Worm (Caenorhabditis elegans) whole organism, late embryonic: ENCODE measurements around the gene R09E10.5.

ENCODE experiments used
- C08G9.2 ChIP-seq: sonication (generic microtip); optimal IDR thresholded peaks from 2 replicates; lab custom pipeline; 2016; ENCODE audit warnings: mild to moderate bottlenecking, missing genetic modification characterization, moderate library complexity, missing compliant biosample characterization
- C38D4.7 ChIP-seq: fragments of 200-800 bp; sonication (Bioruptor generic); optimal IDR thresholded peaks from 2 replicates; lab custom pipeline; 2018; ENCODE audit warnings: mild to moderate bottlenecking, missing genetic modification characterization, moderate library complexity, missing compliant biosample characterization
- F13H6.1 ChIP-seq: sonication (generic microtip); optimal IDR thresholded peaks from 2 replicates; lab custom pipeline; 2016; ENCODE audit warnings: missing genetic modification characterization, missing compliant biosample characterization
- K02D7.2 ChIP-seq: sonication (generic microtip); optimal IDR thresholded peaks from 2 replicates; lab custom pipeline; 2017; ENCODE audit warnings: mild to moderate bottlenecking, missing genetic modification characterization, missing compliant biosample characterization
- T23F11.4 ChIP-seq: fragments of 200-800 bp; sonication (Bioruptor generic); optimal IDR thresholded peaks from 2 replicates; lab custom pipeline; 2018; ENCODE audit warnings: mild to moderate bottlenecking, missing genetic modification characterization, missing compliant biosample characterization
- Y22D7AL.16 ChIP-seq: sonication (generic microtip); optimal IDR thresholded peaks from 2 replicates; lab custom pipeline; 2016; ENCODE audit warnings: missing genetic modification characterization, missing compliant biosample characterization
- ahr-1 ChIP-seq: sonication (generic microtip); optimal IDR thresholded peaks from 2 replicates; lab custom pipeline; 2016; ENCODE audit warnings: missing genetic modification characterization, missing compliant biosample characterization
- ama-1 ChIP-seq: fragments of 150-350 bp; optimal IDR thresholded peaks from 2 replicates; lab custom pipeline; 2014
- ceh-14 ChIP-seq: sonication (generic microtip); optimal IDR thresholded peaks from 2 replicates; lab custom pipeline; 2016; ENCODE audit warnings: missing genotype, missing genetic modification characterization, missing compliant biosample characterization
- ceh-18 ChIP-seq: sonication (generic microtip); optimal IDR thresholded peaks from 2 replicates; lab custom pipeline; 2016; ENCODE audit warnings: missing genetic modification characterization, missing compliant biosample characterization
- ceh-19 ChIP-seq: fragments of 200-800 bp; sonication (Bioruptor generic); optimal IDR thresholded peaks from 2 replicates; lab custom pipeline; 2018; ENCODE audit warnings: mild to moderate bottlenecking, missing genetic modification characterization, missing compliant biosample characterization
- ceh-2 ChIP-seq: sonication (generic microtip); optimal IDR thresholded peaks from 2 replicates; lab custom pipeline; 2016; ENCODE audit warnings: missing genotype, missing genetic modification characterization, missing compliant biosample characterization
- ceh-31 ChIP-seq: sonication (generic microtip); optimal IDR thresholded peaks from 2 replicates; lab custom pipeline; 2016; ENCODE audit warnings: missing genetic modification characterization, missing compliant biosample characterization
- ceh-34 ChIP-seq: sonication (generic microtip); optimal IDR thresholded peaks from 2 replicates; lab custom pipeline; 2016; ENCODE audit warnings: mild to moderate bottlenecking, missing genetic modification characterization, missing compliant biosample characterization
- dmd-4 ChIP-seq: sonication (generic microtip); optimal IDR thresholded peaks from 2 replicates; lab custom pipeline; 2016; ENCODE audit warnings: borderline replicate concordance, missing genetic modification characterization, missing compliant biosample characterization
- elt-4 ChIP-seq: sonication (generic microtip); optimal IDR thresholded peaks from 2 replicates; lab custom pipeline; 2016; ENCODE audit warnings: missing genetic modification characterization, missing compliant biosample characterization
- fax-1 ChIP-seq: sonication (generic microtip); optimal IDR thresholded peaks from 2 replicates; lab custom pipeline; 2016; ENCODE audit warnings: missing genotype, missing genetic modification characterization, missing compliant biosample characterization
- gmeb-2 ChIP-seq: sonication (generic microtip); optimal IDR thresholded peaks from 2 replicates; lab custom pipeline; 2016; ENCODE audit warnings: missing genetic modification characterization, inconsistent platforms, missing compliant biosample characterization
- hlh-13 ChIP-seq: fragments of 200-800 bp; sonication (Bioruptor generic); optimal IDR thresholded peaks from 2 replicates; lab custom pipeline; 2018; ENCODE audit warnings: mild to moderate bottlenecking, missing genetic modification characterization, missing compliant biosample characterization
- hlh-15 ChIP-seq: sonication (generic microtip); optimal IDR thresholded peaks from 2 replicates; lab custom pipeline; 2016; ENCODE audit warnings: missing genetic modification characterization, missing compliant biosample characterization
- hlh-6 ChIP-seq: sonication (generic microtip); optimal IDR thresholded peaks from 2 replicates; lab custom pipeline; 2016; ENCODE audit warnings: missing genotype, missing genetic modification characterization, missing compliant biosample characterization
- hlh-8 ChIP-seq: sonication (generic microtip); optimal IDR thresholded peaks from 2 replicates; lab custom pipeline; 2016; ENCODE audit warnings: missing genotype, missing genetic modification characterization, missing compliant biosample characterization
- lin-11 ChIP-seq: fragments of 200-800 bp; sonication (Bioruptor generic); optimal IDR thresholded peaks from 2 replicates; lab custom pipeline; 2018; ENCODE audit warnings: mild to moderate bottlenecking, missing genetic modification characterization, missing compliant biosample characterization
- madf-2 ChIP-seq: sonication (generic microtip); optimal IDR thresholded peaks from 2 replicates; lab custom pipeline; 2017; ENCODE audit warnings: missing genetic modification characterization, missing compliant biosample characterization
- mec-3 ChIP-seq: sonication (generic microtip); optimal IDR thresholded peaks from 2 replicates; lab custom pipeline; 2016; ENCODE audit warnings: borderline replicate concordance, missing genetic modification characterization, missing compliant biosample characterization
- nfya-1 ChIP-seq: sonication (generic microtip); optimal IDR thresholded peaks from 2 replicates; lab custom pipeline; 2017; ENCODE audit warnings: missing genetic modification characterization, mild to moderate bottlenecking, missing compliant biosample characterization, antibody characterized with exemption, moderate library complexity
- nhr-11 ChIP-seq: fragments of 150-350 bp; optimal IDR thresholded peaks from 2 replicates; lab custom pipeline; 2014; ENCODE audit warnings: missing biosample characterization, missing genetic modification characterization
- npax-4 ChIP-seq: sonication (generic microtip); optimal IDR thresholded peaks from 2 replicates; lab custom pipeline; 2016; ENCODE audit warnings: missing genetic modification characterization, missing compliant biosample characterization
- pha-2 ChIP-seq: sonication (generic microtip); optimal IDR thresholded peaks from 2 replicates; lab custom pipeline; 2017; ENCODE audit warnings: mild to moderate bottlenecking, missing genetic modification characterization, missing compliant biosample characterization
- pha-4 ChIP-seq: fragments of 150-350 bp; optimal IDR thresholded peaks from 2 replicates; lab custom pipeline; 2018; ENCODE audit warnings: missing biosample characterization, missing genetic modification reagents, missing genetic modification characterization
- pqm-1 ChIP-seq: sonication (generic microtip); optimal IDR thresholded peaks from 2 replicates; lab custom pipeline; 2016; ENCODE audit warnings: missing genetic modification characterization, missing compliant biosample characterization
- pros-1 ChIP-seq: fragments of 150-350 bp; optimal IDR thresholded peaks from 2 replicates; lab custom pipeline; 2014; ENCODE audit warnings: missing biosample characterization, missing genetic modification reagents, missing genetic modification characterization
- rnt-1 ChIP-seq: sonication (generic microtip); optimal IDR thresholded peaks from 2 replicates; lab custom pipeline; 2016; ENCODE audit warnings: missing genetic modification characterization, missing compliant biosample characterization
- sdc-2 ChIP-seq: sonication (generic microtip); optimal IDR thresholded peaks from 2 replicates; lab custom pipeline; 2016; ENCODE audit warnings: missing genotype, missing genetic modification characterization, missing compliant biosample characterization
- sox-4 ChIP-seq: sonication (generic microtip); optimal IDR thresholded peaks from 2 replicates; lab custom pipeline; 2017; ENCODE audit warnings: mild to moderate bottlenecking, missing genetic modification characterization, inconsistent platforms, missing compliant biosample characterization
- syd-9 ChIP-seq: sonication (generic microtip); optimal IDR thresholded peaks from 2 replicates; lab custom pipeline; 2016; ENCODE audit warnings: mild to moderate bottlenecking, missing genetic modification characterization, moderate library complexity, missing compliant biosample characterization
- tbx-2 ChIP-seq: sonication (generic microtip); optimal IDR thresholded peaks from 2 replicates; lab custom pipeline; 2016; ENCODE audit warnings: missing genetic modification characterization, missing compliant biosample characterization
- ttx-3 ChIP-seq: sonication (generic microtip); optimal IDR thresholded peaks from 2 replicates; lab custom pipeline; 2016; ENCODE audit warnings: missing genetic modification reagents, missing genetic modification characterization, missing compliant biosample characterization
- unc-42 ChIP-seq: sonication (generic microtip); optimal IDR thresholded peaks from 2 replicates; lab custom pipeline; 2016; ENCODE audit warnings: missing genotype, missing genetic modification characterization, missing compliant biosample characterization
- unc-55 ChIP-seq: sonication (generic microtip); optimal IDR thresholded peaks from 2 replicates; lab custom pipeline; 2017; ENCODE audit warnings: missing biosample characterization, missing genetic modification reagents, missing genetic modification characterization

Gene R09E10.5

DNA sequence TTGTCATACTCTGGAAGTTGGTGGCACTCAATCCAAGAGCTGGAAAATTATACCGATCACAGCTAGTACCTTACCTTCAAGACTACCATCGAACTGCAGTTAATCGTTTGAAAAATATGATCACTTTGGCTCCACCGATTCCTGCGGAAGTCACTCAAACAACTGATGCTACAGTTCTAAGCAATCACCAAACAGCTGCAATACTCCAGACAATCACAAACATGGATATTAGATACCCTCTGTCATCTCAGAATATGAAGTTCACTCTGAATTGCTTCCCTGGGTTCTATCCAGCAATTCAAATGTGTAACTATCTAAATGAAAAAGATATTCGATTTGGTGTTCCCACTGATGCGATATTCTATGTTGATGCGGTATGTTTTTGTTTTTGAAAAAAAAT lies 13.5 kb downstream of the R09E10.5 start:
- TF ChIP-seq ceh-14 (tag; lab: Kevin White, UChicago) (no peak), tbx-2 (tag; lab: Kevin White, UChicago) (no peak), ceh-2 (tag; lab: Kevin White, UChicago) (no peak), hlh-8 (no peak), unc-55 (GFP tag; lab: Kevin White, UChicago) (no peak)

DNA sequence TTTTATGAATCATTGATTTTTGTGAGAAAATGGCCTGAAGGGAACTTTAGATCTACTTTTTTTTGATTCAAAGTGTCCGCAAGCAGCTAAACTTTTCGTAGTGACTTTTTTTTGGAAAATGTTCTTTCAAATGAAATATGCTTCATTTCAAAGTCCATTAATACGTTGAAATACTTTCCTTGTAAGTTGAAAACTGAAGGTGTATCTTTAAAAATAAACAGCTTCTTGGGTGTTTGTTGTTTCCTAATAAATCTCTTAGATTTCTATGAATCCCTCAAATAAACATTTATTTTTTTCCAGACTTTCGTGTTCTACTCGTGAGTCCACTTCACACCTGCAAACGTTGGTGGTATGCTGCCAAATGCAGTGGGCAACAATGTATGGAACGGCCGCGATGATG lies 15.4 kb downstream of the R09E10.5 start, which contains the start of gene ebax-1:
ebax-1 (plus strand) TSS at position 301 of the 400 bp plus-strand sequence.
- TF ChIP-seq hlh-15 (tag; lab: Kevin White, UChicago) (no peak), Y22D7AL.16 (tag; lab: Kevin White, UChicago) (no peak), ama-1 (no peak), mec-3 (tag; lab: Kevin White, UChicago) (no peak), pha-2 (tag; lab: Kevin White, UChicago) (no peak), hlh-13 (GFP tag; lab: Kevin White, UChicago) (no peak), C08G9.2 (tag; lab: Kevin White, UChicago) (no peak), npax-4 (tag; lab: Kevin White, UChicago) (no peak), syd-9 (tag; lab: Kevin White, UChicago) (no peak), T23F11.4 (no peak), sdc-2 (tag; lab: Kevin White, UChicago) (no peak), C38D4.7 (no peak)

DNA sequence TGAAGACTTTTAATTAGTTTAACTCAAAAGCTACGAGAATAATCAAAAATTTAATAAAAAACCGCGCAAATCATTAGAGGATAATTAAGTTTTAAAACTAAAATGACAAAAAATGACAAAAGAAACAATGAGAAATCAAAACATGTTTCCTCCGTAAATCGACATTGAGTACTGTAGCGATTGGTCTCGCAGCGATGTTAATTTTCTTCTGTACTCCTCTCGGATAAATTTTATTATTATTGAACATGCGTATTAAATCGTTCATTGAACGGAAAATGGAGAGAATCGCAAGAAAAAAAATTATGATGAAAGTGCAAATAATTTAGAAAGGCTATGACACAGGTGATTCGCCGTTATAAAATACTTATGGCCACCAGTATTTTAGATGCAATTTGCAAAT lies 16.8 kb downstream of the R09E10.5 start:
- TF ChIP-seq rnt-1 (tag; lab: Kevin White, UChicago) (no peak), elt-4 (tag; lab: Kevin White, UChicago) (no peak), K02D7.2 (no peak)
- TF ChIP-seq, all 69 proteins: peak for 0

DNA sequence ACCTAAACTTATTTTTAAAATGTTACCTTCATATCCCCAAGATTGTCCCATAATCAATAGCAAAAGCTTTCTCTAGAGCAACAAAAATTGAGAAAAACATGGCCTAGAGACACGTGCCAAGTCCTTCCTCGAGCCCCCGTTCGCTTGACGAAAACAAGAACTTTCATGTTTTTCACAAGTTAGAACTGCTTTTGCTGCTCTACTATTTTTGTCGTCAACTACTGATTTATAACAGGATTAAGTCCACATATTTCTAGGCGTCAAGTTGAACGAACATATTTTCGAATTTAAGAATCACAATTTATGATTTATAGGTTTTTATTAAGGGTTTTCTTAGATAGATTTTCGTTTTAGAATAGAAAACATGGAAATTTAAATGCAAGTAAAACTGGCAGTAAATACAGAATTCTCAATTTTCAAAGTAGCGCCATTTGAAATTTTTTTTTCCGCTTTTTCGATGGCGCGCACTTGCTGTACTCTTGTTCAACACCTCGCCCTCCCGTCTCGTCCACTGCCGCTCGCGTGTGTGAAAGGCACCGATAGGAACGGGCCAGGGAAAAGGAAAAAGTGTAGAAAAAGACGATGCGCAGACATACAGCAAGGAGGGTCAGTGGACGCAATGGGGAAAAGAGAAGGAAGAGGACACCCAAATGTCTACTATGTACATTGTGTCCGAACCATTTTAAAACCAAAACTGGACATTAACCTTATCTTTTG lies 17.8 kb downstream of the R09E10.5 start, which contains the start of gene rad-51:
rad-51 (minus strand) TSS at position 51 of the 717 bp plus-strand sequence.
- TF ChIP-seq ama-1: no peak
- TF ChIP-seq nhr-11 (tag; lab: Kevin White, UChicago): no peak
- TF ChIP-seq lin-11 (tag; lab: Kevin White, UChicago): no peak
- no peak for TF ChIP-seq ceh-19 (GFP tag; lab: Kevin White, UChicago)
- peak; percentile 12 for TF ChIP-seq F13H6.1 (tag; lab: Kevin White, UChicago)
- TF ChIP-seq syd-9 (tag; lab: Kevin White, UChicago): no peak
- TF ChIP-seq fax-1 (tag; lab: Kevin White, UChicago): no peak
- TF ChIP-seq sox-4 (tag; lab: Kevin White, UChicago): no peak
- no peak for TF ChIP-seq mec-3 (tag; lab: Kevin White, UChicago)
- no peak for TF ChIP-seq madf-2 (tag; lab: Kevin White, UChicago)
- TF ChIP-seq elt-4 (tag; lab: Kevin White, UChicago): no peak
- peak; percentile 14 for TF ChIP-seq rnt-1 (tag; lab: Kevin White, UChicago)
- TF ChIP-seq ttx-3 (tag; lab: Kevin White, UChicago): no peak
- no peak for TF ChIP-seq pqm-1 (tag; lab: Kevin White, UChicago)
- no peak for TF ChIP-seq gmeb-2
- TF ChIP-seq tbx-2 (tag; lab: Kevin White, UChicago): peak; percentile 65
- no peak for TF ChIP-seq pha-4
- TF ChIP-seq ceh-31 (tag; lab: Kevin White, UChicago): peak; percentile 54
- no peak for TF ChIP-seq dmd-4
- no peak for TF ChIP-seq K02D7.2
- peak; percentile 84 for TF ChIP-seq nfya-1 (tag; lab: Kevin White, UChicago)
- no peak for TF ChIP-seq ahr-1 (tag; lab: Kevin White, UChicago)
- TF ChIP-seq ceh-34 (tag; lab: Kevin White, UChicago): peak; percentile 12
- no peak for TF ChIP-seq pros-1 (tag; lab: Kevin White, UChicago)
- TF ChIP-seq npax-4 (tag; lab: Kevin White, UChicago): no peak
- TF ChIP-seq unc-42 (tag; lab: Kevin White, UChicago): peak; percentile 42
- TF ChIP-seq hlh-6 (tag; lab: Kevin White, UChicago): no peak
- TF ChIP-seq ceh-18 (tag; lab: Kevin White, UChicago): peak; percentile 6
